Fruit fly (Drosophila melanogaster): ENCODE results near the gene CG12065.

DNA sequence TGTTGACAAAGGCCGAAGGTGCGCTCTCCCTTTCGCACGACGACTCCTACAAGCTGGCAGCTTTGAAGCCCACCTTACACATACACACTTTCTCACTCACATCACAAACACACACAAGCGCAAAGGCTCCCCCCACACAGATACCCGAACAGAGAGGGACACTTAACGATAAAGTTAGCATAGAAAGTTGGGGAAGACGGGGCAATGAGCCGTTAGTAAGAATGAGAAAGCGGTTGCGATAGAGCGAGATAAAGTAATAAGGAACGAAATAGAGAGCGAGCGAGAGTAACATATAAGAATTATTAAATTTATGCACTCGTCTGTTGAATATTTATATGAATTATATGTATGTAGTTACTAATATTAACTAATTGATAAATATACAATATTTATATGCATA, 5.1 kb upstream of the CG12065 start:
- no peak for TF ChIP-seq insv (optimal IDR thresholded peaks at IDR 0.05)
- no peak for TF ChIP-seq h (optimal IDR thresholded peaks at IDR 0.05)

Measured in Kc167 (cell line).